Fruit fly (Drosophila melanogaster) whole organism, wandering third instar larva: ENCODE measurements around the gene Clc.

Source experiments
- Abd-B ChIP-seq: fragments of >200 bp; optimal IDR thresholded peaks from 2 replicates; lab custom pipeline; 2017; ENCODE audit warnings: missing biosample characterization, missing genetic modification characterization
- CG32264 ChIP-seq: fragments of 200-800 bp; sonication (Bioruptor generic); optimal IDR thresholded peaks from 2 replicates; lab custom pipeline; 2016; ENCODE audit warnings: missing biosample characterization, missing genetic modification characterization
- CrebA ChIP-seq: fragments of 200-800 bp; sonication (Bioruptor generic); optimal IDR thresholded peaks from 2 replicates; lab custom pipeline; 2016; ENCODE audit warnings: missing biosample characterization, mild to moderate bottlenecking, missing genetic modification characterization, borderline replicate concordance
- Dfd ChIP-seq: fragments of >200 bp; optimal IDR thresholded peaks from 2 replicates; lab custom pipeline; 2017; ENCODE audit warnings: missing biosample characterization, missing genetic modification characterization
- Dif ChIP-seq: fragments of 200-275, 200-300 bp; sonication (Bioruptor generic); optimal IDR thresholded peaks from 2 replicates; lab custom pipeline; 2018; ENCODE audit warnings: missing biosample characterization, missing genetic modification characterization; ENCODE audit not compliant: partially characterized antibody
- GATAd ChIP-seq: sonication (Bioruptor generic); optimal IDR thresholded peaks from 2 replicates; lab custom pipeline; 2016; ENCODE audit warnings: missing biosample characterization, missing genetic modification characterization
- Hr83 ChIP-seq: fragments of 200-300 bp; sonication (Bioruptor generic); optimal IDR thresholded peaks from 2 replicates; lab custom pipeline; 2016; ENCODE audit warnings: missing biosample characterization, mild to moderate bottlenecking, missing genetic modification characterization, moderate library complexity; ENCODE audit not compliant: poor library complexity, severe bottlenecking
- Jra ChIP-seq: sonication (Bioruptor generic); optimal IDR thresholded peaks from 2 replicates; lab custom pipeline; 2016; ENCODE audit warnings: missing biosample characterization, missing genetic modification characterization
- Myc ChIP-seq: fragments of >200 bp; optimal IDR thresholded peaks from 2 replicates; lab custom pipeline; 2017
- N ChIP-seq: fragments of >200 bp; optimal IDR thresholded peaks from 2 replicates; lab custom pipeline; 2018; ENCODE audit warnings: missing biosample characterization, missing external identifiers, missing genetic modification characterization
- OdsH ChIP-seq: fragments of 200-800 bp; sonication (Bioruptor generic); optimal IDR thresholded peaks from 2 replicates; lab custom pipeline; 2016; ENCODE audit warnings: missing biosample characterization, mild to moderate bottlenecking, missing genetic modification characterization
- Rel ChIP-seq, 2 experiments: fragments of 200-800 bp; sonication (Bioruptor generic) in 1 of 2; optimal IDR thresholded peaks; 2 replicates in 1 of 2; 3 replicates in 1 of 2; lab custom pipeline; 2016 to 2019; ENCODE audit warnings: mild to moderate bottlenecking in 2 of 2, missing biosample characterization in 2 of 2, missing genetic modification characterization in 2 of 2, moderate library complexity in 1 of 2
- Sp1 ChIP-seq: fragments of 200-800 bp; sonication (Bioruptor generic); optimal IDR thresholded peaks from 3 replicates; lab custom pipeline; 2019; ENCODE audit warnings: missing biosample characterization, mild to moderate bottlenecking, missing genetic modification characterization, moderate library complexity
- Vsx2 ChIP-seq: fragments of 200-300, 225-300 bp; sonication (Bioruptor generic); optimal IDR thresholded peaks from 2 replicates; lab custom pipeline; 2018; ENCODE audit warnings: missing biosample characterization, missing genetic modification characterization; ENCODE audit not compliant: partially characterized antibody
- br ChIP-seq: fragments of 200-800 bp; sonication (Bioruptor generic); optimal IDR thresholded peaks from 2 replicates; lab custom pipeline; 2016; ENCODE audit warnings: missing biosample characterization, missing genetic modification characterization
- dl ChIP-seq, 2 experiments: fragments of 175-275, 200-275 bp in 1 of 2; fragments of 200-275 bp in 1 of 2; sonication (Bioruptor generic); optimal IDR thresholded peaks; lab custom pipeline; 2018; ENCODE audit warnings: mild to moderate bottlenecking in 2 of 2, missing biosample characterization in 2 of 2, missing genetic modification characterization in 2 of 2, moderate library complexity in 2 of 2; ENCODE audit not compliant: partially characterized antibody in 2 of 2, insufficient read depth in 1 of 2
- dmrt93B ChIP-seq: fragments of 200-800 bp; sonication (Bioruptor generic); optimal IDR thresholded peaks from 2 replicates; lab custom pipeline; 2018; ENCODE audit warnings: missing biosample characterization, mild to moderate bottlenecking, missing genetic modification characterization
- fru ChIP-seq: fragments of 200-800 bp; sonication (Bioruptor generic); optimal IDR thresholded peaks from 3 replicates; lab custom pipeline; 2016; ENCODE audit warnings: missing biosample characterization, mild to moderate bottlenecking, missing genetic modification characterization
- jim ChIP-seq: fragments of 175-275, 200-325 bp; sonication (Bioruptor generic); optimal IDR thresholded peaks from 2 replicates; lab custom pipeline; 2016; ENCODE audit warnings: missing biosample characterization, mild to moderate bottlenecking, missing genetic modification characterization
- lola ChIP-seq: fragments of >200 bp; optimal IDR thresholded peaks from 2 replicates; lab custom pipeline; 2017; ENCODE audit warnings: missing biosample characterization, missing genetic modification characterization
- rgr ChIP-seq: fragments of 200-800 bp; sonication (Bioruptor generic); optimal IDR thresholded peaks from 3 replicates; lab custom pipeline; 2016; ENCODE audit warnings: missing biosample characterization, mild to moderate bottlenecking, missing genetic modification characterization
- sv ChIP-seq: fragments of 200-800 bp; sonication (Bioruptor generic); optimal IDR thresholded peaks from 3 replicates; lab custom pipeline; 2016; ENCODE audit warnings: missing biosample characterization, missing genetic modification characterization
- tai ChIP-seq: sonication (Bioruptor generic); optimal IDR thresholded peaks from 2 replicates; lab custom pipeline; 2016; ENCODE audit warnings: missing biosample characterization, missing genetic modification characterization
- usp ChIP-seq: fragments of >200 bp; optimal IDR thresholded peaks from 2 replicates; lab custom pipeline; 2017; ENCODE audit warnings: missing biosample characterization, missing genetic modification characterization

Clc gene

dm6 chr3L:20220918-20221317 is 19.9 kb upstream of the Clc start:
- peak; percentile 72 for TF ChIP-seq Myc
- TF ChIP-seq Vsx2 (GFP tag; lab: Kevin White, UChicago), result peak; percentile 20
- no peak for TF ChIP-seq usp
- no peak for TF ChIP-seq OdsH (GFP tag; lab: Kevin White, UChicago)
- no peak for TF ChIP-seq dmrt93B
- TF ChIP-seq dl (GFP tag; optimal IDR thresholded peaks at IDR 0.05; lab: Kevin White, UChicago; ENCODE audit: insufficient read depth in 1 of 2, partially characterized antibody in 2 of 2), result no peak
- TF ChIP-seq N (GFP tag; lab: Kevin White, UChicago), result peak; percentile 72
- TF ChIP-seq Dif (GFP tag; lab: Kevin White, UChicago), result peak; percentile 11

DNA sequence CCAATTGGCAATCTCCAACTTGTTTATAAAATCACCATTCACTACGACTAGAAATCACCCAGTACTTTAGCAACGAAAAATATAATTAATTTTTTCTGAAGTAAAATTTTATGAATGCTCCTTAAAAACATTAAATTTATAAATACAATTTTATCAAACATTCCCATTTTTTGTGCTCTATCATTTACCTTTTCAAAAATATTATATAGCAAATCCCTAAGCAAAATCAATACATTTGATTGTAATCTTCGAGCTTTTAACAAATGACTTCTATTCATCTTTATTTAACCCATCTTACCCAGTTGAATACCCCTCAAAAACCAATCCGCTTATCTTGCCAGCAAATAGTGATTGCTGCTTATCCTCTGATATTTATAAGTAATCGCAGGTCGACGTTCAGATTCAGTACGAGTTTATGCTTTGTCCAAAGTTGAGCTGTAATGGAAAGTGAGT is 19.4 kb upstream of the Clc start, which contains the start of gene CG17145:
CG17145 (plus strand) TSS at position 403 of the 453 bp plus-strand sequence.
- no peak for TF ChIP-seq fru (GFP tag; lab: Kevin White, UChicago)
- no peak for TF ChIP-seq dl (GFP tag; optimal IDR thresholded peaks at IDR 0.05; lab: Kevin White, UChicago; ENCODE audit: insufficient read depth in 1 of 2, partially characterized antibody in 2 of 2)
- TF ChIP-seq GATAd (GFP tag; lab: Kevin White, UChicago), result no peak
- no peak for TF ChIP-seq rgr
- no peak for TF ChIP-seq Hr83
- TF ChIP-seq usp, result no peak
- no peak for TF ChIP-seq Dfd (GFP tag; lab: Kevin White, UChicago)
- TF ChIP-seq tai (GFP tag; lab: Kevin White, UChicago), result no peak
- TF ChIP-seq CrebA (GFP tag; lab: Kevin White, UChicago), result no peak
- TF ChIP-seq br (GFP tag; lab: Kevin White, UChicago), result no peak
- no peak for TF ChIP-seq OdsH (GFP tag; lab: Kevin White, UChicago)
- TF ChIP-seq Sp1 (GFP tag; lab: Kevin White, UChicago), result no peak
- no peak for TF ChIP-seq N (GFP tag; lab: Kevin White, UChicago)
- no peak for TF ChIP-seq Rel (GFP tag; optimal IDR thresholded peaks at IDR 0.05; lab: Kevin White, UChicago)
- no peak for TF ChIP-seq Rel (tag; optimal IDR thresholded peaks at IDR 0.05; lab: Kevin White, UChicago)
- TF ChIP-seq, all 38 proteins: peak for 0

DNA sequence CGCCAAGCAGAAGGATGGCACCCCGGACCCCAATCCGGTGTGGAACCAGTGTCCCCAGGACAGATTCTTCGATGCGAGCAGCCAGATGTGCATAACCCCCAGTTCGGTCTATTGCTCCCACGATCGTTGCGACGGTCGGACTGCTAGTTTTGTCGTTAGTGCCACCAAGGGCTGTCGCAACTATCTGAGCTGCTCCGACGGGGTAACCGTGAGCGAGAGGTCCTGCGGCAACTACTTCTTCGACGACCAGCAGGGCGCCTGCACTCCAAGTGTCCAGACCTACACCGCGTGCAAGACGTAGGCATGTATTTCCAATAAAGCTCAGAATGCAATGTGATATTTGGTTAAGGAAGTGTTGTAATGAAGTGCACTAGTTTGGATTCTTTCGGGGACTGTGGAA is 18.2 kb upstream of the Clc start:
- TF ChIP-seq lola (no peak), Dfd (GFP tag; lab: Kevin White, UChicago) (no peak), CrebA (GFP tag; lab: Kevin White, UChicago) (no peak), Vsx2 (GFP tag; lab: Kevin White, UChicago) (no peak), Abd-B (GFP tag; lab: Kevin White, UChicago) (no peak)

- no peak for TF ChIP-seq jim (GFP tag; lab: Kevin White, UChicago)
- no peak for TF ChIP-seq CG32264 (GFP tag; lab: Kevin White, UChicago)
Measured at dm6 chr3L:20223398-20223951, 17.4 kb upstream of the Clc start, which contains the start of gene CG17147. Gene CG17147, plus strand, starts transcription at chr3L:20223932.

DNA sequence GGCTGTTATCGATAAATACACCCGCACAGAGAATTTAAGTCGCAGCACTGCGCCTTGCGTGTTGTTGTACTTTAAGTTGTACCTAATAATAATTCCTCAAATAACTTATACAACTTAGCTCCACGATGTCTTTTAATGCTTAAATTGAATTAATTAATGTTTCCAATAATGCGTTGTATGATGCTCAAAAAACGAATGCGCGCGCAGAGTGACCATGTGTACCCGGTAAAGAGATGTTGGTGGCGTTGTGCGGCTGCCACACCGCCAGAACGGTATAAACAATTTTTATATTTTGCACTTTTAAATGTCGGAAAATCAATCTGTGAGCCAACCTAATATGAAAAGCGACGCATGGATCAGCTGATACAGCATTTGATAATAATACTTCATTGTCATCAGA is 14.7 kb upstream of the Clc start:
- TF ChIP-seq GATAd (GFP tag; lab: Kevin White, UChicago) (no peak), Myc (peak; percentile 45), Vsx2 (GFP tag; lab: Kevin White, UChicago) (peak; percentile 92), dl (GFP tag; optimal IDR thresholded peaks at IDR 0.05; lab: Kevin White, UChicago; ENCODE audit: insufficient read depth in 1 of 2, partially characterized antibody in 2 of 2) (peak in 1 of 2 experiments; percentile 54), Dif (GFP tag; lab: Kevin White, UChicago) (peak; percentile 69), sv (GFP tag; lab: Kevin White, UChicago) (no peak)
- TF ChIP-seq, all 38 proteins: peak for 4

DNA sequence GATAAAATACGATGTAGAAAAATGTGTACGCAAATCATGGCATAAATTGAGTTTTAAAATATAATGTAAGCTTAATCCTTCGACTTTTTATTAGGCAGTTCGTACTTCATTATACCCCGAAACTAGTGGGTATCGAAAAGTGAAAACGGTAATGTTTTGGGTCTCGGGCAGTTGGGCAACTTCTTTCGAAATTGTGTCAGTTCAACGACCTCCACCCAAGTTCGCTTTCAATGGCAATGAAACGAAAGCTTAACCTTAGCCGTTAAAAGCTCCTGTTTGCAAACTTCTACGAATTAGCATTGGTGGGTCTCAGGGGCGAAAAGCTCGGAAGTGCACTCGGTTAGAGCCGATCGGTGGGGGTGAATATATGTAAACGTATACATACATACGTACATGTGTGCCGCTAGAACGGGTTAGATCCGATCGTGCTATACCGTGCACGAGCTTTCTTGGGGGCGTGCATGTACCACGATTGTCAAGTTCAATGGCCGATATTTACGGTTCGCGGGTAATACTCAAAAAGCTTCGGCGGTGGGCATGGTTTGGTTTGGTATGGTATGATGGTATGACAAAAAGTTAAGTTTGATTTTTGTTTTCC is 10.6 kb upstream of the Clc start:
- peak; percentile 80 for TF ChIP-seq Dif (GFP tag; lab: Kevin White, UChicago)
- TF ChIP-seq Jra (GFP tag; lab: Kevin White, UChicago), result no peak
- no peak for TF ChIP-seq CrebA (GFP tag; lab: Kevin White, UChicago)
- TF ChIP-seq, all 38 proteins: peak for 1
